Fruit fly (Drosophila melanogaster): ENCODE results near the gene PGRP-SA.

Gene PGRP-SA

DNA sequence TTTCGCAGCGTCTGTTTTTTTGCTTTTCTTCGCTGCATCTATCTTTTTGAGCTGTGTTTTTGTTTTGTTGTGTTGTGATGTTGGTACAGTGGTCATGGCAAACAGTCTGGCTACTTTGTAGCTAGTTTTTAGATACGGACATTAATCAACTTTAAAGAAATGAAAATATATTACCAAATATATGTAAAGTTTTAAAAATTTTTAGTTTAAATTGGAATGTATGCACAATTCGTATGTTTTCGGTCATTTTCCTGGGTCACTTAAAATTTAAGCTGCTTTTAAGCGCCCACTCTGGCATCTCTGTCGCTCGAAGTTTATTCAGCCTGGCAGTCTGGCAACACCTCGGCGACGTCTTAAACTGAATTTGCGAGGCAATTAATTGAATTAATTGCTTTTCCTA lies 15.1 kb downstream of the PGRP-SA start, which contains the start of gene CG11695 (continued):
- peak; percentile 27; the same call in 1 of the 2 replicates for TF ChIP-seq CG1024 (GFP tag; IDR thresholded peaks at IDR 0.05)
- TF ChIP-seq fd64A (GFP tag; optimal IDR thresholded peaks at IDR 0.05) = no peak
- TF ChIP-seq Poxn (GFP tag; IDR thresholded peaks at IDR 0.05) = no peak
- peak; percentile 55 for TF ChIP-seq CG10654 (GFP tag; optimal IDR thresholded peaks at IDR 0.05)
- no peak for TF ChIP-seq CG4360 (GFP tag; IDR thresholded peaks at IDR 0.05)
- peak; percentile 71 for TF ChIP-seq CG10147 (GFP tag; optimal IDR thresholded peaks at IDR 0.05)
- peak; percentile 26 for TF ChIP-seq fu2 (GFP tag; optimal IDR thresholded peaks at IDR 0.05)
- no peak for TF ChIP-seq p53 (GFP tag; optimal IDR thresholded peaks at IDR 0.05)
- peak; percentile 60 for TF ChIP-seq Hr3 (GFP tag; optimal IDR thresholded peaks at IDR 0.05)
- TF ChIP-seq CG14441 (GFP tag; IDR thresholded peaks at IDR 0.05) = peak; percentile 48; the same call in 1 of the 2 replicates
- no peak for TF ChIP-seq Tbp (GFP tag; optimal IDR thresholded peaks at IDR 0.05)
- no peak for TF ChIP-seq slp2 (GFP tag; optimal IDR thresholded peaks at IDR 0.05)
- peak; percentile 65 for TF ChIP-seq Mad (GFP tag; optimal IDR thresholded peaks at IDR 0.05)
- TF ChIP-seq corto (GFP tag; optimal IDR thresholded peaks at IDR 0.05) = no peak
- peak; percentile 13 for TF ChIP-seq CG11723 (GFP tag; optimal IDR thresholded peaks at IDR 0.05)
- TF ChIP-seq CTCF (GFP tag; optimal IDR thresholded peaks at IDR 0.05) = no peak
- no peak for TF ChIP-seq CG16779 (GFP tag; IDR thresholded peaks at IDR 0.05)
- TF ChIP-seq Chrac-16 (GFP tag; optimal IDR thresholded peaks at IDR 0.05) = peak; percentile 60
- TF ChIP-seq CG17912 (GFP tag; optimal IDR thresholded peaks at IDR 0.05) = no peak
- peak; percentile 81 for TF ChIP-seq CG9817 (tag; optimal IDR thresholded peaks at IDR 0.05)
- no peak for TF ChIP-seq CG6654 (GFP tag; optimal IDR thresholded peaks at IDR 0.05)
- peak; percentile 72 for TF ChIP-seq CG6689 (GFP tag; IDR thresholded peaks at IDR 0.05)
- TF ChIP-seq jing (GFP tag; optimal IDR thresholded peaks at IDR 0.05) = no peak
- TF ChIP-seq nerfin-1 (tag; optimal IDR thresholded peaks at IDR 0.05) = peak; percentile 62
- peak in 1 of 2 experiments; percentile 67 for TF ChIP-seq crp (GFP tag; optimal IDR thresholded peaks at IDR 0.05)
- TF ChIP-seq hkb (optimal IDR thresholded peaks at IDR 0.05) = peak; percentile 51
- TF ChIP-seq hkb (GFP tag; IDR thresholded peaks at IDR 0.05) = peak; percentile 25; the same call in 1 of the 2 replicates
- TF ChIP-seq Atf3 (GFP tag; optimal IDR thresholded peaks at IDR 0.05) = no peak
- TF ChIP-seq zfh2 (GFP tag; optimal IDR thresholded peaks at IDR 0.05) = peak; percentile 69
- TF ChIP-seq zfh1 (GFP tag; IDR thresholded peaks at IDR 0.05) = peak; percentile 36; the same call in 1 of the 3 replicates
- TF ChIP-seq bbx (GFP tag; IDR thresholded peaks at IDR 0.05; ENCODE audit: partially characterized antibody) = no peak
- 0 out of 2 replicates have a peak, but pooled peaks have one; percentile 7 for TF ChIP-seq ap (GFP tag; IDR thresholded peaks at IDR 0.05)
- no peak for TF ChIP-seq eve (GFP tag; optimal IDR thresholded peaks at IDR 0.05)
- TF ChIP-seq btn (GFP tag; optimal IDR thresholded peaks at IDR 0.05) = no peak
- TF ChIP-seq Max (GFP tag; optimal IDR thresholded peaks at IDR 0.05) = peak; percentile 55
- TF ChIP-seq CG11504 (tag; optimal IDR thresholded peaks at IDR 0.05) = peak; percentile 76
- peak; percentile 70 for TF ChIP-seq CG34422 (GFP tag; IDR thresholded peaks at IDR 0.05)
- TF ChIP-seq Sox102F (GFP tag; optimal IDR thresholded peaks at IDR 0.05) = no peak
- no peak for TF ChIP-seq sqz (GFP tag; optimal IDR thresholded peaks at IDR 0.05)
- TF ChIP-seq CG13775 (GFP tag; optimal IDR thresholded peaks at IDR 0.05) = peak; percentile 65
- no peak for TF ChIP-seq sr (GFP tag; IDR thresholded peaks at IDR 0.05)
- no peak for TF ChIP-seq ac (GFP tag; optimal IDR thresholded peaks at IDR 0.05)
- TF ChIP-seq CG16813 (GFP tag; IDR thresholded peaks at IDR 0.05; ENCODE audit: partially characterized antibody) = no peak
- peak; percentile 63 for TF ChIP-seq trem (tag; optimal IDR thresholded peaks at IDR 0.05)
- TF ChIP-seq CG17328 (GFP tag; IDR thresholded peaks at IDR 0.05) = 0 out of 2 replicates have a peak, but pooled peaks have one; percentile 42
- peak; percentile 15 for TF ChIP-seq tap (tag; optimal IDR thresholded peaks at IDR 0.05)
- TF ChIP-seq MESR4 (GFP tag; optimal IDR thresholded peaks at IDR 0.05) = no peak
- TF ChIP-seq CG11696 (GFP tag; IDR thresholded peaks at IDR 0.05) = peak; percentile 45; the same call in 1 of the 2 replicates
- peak; percentile 32 for TF ChIP-seq Ets97D (GFP tag; optimal IDR thresholded peaks at IDR 0.05)
- TF ChIP-seq Hr51 (GFP tag; optimal IDR thresholded peaks at IDR 0.05) = peak; percentile 5 to 66
- no peak for TF ChIP-seq CG5953 (GFP tag; IDR thresholded peaks at IDR 0.05)
- TF ChIP-seq gce (GFP tag; IDR thresholded peaks at IDR 0.05) = no peak
